Worm (Caenorhabditis elegans) whole organism, dauer: ENCODE measurements around the gene srz-97.

Experiments used
- unc-62 ChIP-seq: sonication (generic microtip); optimal IDR thresholded peaks from 2 replicates; lab custom pipeline; 2017; ENCODE audit warnings: missing biosample characterization, missing genetic modification reagents, missing genetic modification characterization

Gene srz-97

DNA sequence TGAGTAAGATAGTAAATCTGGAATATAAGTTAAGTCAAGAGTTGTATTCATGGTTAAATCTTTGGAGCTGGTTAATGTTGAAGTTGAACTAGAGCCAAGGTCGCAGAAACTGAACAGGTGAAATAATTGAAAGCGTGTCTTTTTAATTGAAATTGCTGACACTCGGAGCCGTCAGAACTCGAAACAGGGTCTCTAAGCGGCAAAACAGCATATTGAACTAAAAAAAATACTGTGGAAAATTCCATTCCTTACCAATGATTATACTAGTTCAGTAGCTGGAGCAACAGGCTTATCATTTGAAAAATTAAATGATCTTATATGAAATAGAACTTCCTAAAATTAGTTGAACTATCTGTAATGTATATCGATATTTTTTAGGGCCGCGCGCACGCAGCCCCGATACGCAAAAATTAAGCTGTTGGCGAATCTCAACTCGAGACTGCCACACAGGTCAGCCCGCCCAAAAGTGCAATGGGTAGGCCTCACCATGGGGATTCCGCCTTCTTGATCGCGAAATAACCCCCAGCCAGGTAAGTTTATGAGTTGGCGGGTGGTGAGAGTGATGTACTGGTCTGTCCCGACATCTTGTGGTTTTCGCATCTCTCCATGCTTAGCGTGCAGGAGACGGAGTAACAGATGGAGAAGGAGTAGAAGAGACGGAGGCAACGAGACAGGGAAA, at the start of gene srz-97:
Gene srz-97 (minus strand): TSS at position 51 of the 679 bp plus-strand sequence.
- TF ChIP-seq unc-62 (GFP tag; lab: Kevin White, UChicago) = no peak

DNA sequence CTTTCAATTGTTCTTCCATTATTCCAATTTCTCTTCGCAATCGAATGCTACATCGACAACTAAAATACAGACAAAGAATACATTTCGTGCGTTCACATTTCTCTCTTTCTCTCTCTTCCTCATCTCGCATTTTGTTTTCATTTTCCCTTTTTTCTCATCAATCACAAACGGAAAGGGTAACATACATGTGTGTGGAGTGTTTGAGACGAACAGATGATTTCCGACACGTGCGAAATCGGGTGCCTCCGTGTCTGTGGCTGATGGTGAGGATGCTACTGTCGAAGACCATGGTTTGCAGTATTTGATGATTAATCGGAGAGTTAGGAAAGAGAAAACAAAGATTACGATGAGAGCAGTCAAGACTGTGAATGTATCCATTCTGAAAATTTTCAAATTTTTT, 42.7 kb upstream of the srz-97 start, which contains the start of gene R02D5.9:
Gene R02D5.9 (minus strand): TSS at position 378 of the 400 bp plus-strand sequence.
- no peak for TF ChIP-seq unc-62 (GFP tag; lab: Kevin White, UChicago)

DNA sequence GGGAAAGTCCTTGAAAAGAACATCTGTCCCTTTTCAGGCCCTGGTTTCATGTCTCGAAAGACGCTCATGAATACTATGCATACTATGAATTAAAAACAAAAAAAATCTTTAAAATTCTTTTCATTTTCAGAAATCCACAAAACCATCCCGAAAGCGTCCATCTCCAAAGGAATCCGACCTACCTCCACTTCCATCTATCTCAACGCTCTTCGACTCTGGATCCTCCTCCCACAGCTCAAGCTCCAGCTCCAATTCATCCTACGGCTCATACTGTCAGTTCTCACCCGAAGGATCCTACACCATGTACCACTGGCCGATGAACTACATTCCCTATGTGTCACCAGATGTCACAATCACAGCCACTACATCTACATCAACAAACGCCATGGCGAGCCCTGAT, 40.5 kb upstream of the srz-97 start:
- TF ChIP-seq unc-62 (GFP tag; lab: Kevin White, UChicago) = no peak

DNA sequence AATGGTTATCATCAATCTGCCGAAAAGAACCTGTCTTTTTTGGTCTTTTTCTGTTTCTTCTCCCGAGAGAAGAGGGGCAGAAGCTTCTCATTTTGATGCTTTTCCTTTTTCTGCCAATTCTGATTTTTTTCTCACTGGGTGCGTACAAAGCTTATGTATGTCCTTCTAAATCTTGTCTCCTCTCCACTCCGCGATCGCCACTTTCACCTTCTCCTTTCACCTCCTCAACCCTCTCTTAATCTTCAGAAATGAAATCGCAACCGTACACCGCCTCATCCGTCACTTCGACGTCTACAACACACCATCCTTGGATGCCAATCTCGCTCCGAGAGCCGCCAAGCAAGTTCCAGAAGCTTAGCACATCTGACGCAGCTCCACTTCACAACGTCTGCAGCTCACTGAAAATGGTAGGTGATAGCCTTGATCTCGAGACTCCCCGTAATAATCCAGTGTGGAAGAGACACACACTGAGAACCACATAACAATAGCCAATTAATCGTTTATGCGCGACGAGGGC, 40.0 kb upstream of the srz-97 start, which contains the start of gene R02D5.1:
Gene R02D5.1 (plus strand): TSS at position 245 of the 517 bp plus-strand sequence.
- no peak for TF ChIP-seq unc-62 (GFP tag; lab: Kevin White, UChicago)

DNA sequence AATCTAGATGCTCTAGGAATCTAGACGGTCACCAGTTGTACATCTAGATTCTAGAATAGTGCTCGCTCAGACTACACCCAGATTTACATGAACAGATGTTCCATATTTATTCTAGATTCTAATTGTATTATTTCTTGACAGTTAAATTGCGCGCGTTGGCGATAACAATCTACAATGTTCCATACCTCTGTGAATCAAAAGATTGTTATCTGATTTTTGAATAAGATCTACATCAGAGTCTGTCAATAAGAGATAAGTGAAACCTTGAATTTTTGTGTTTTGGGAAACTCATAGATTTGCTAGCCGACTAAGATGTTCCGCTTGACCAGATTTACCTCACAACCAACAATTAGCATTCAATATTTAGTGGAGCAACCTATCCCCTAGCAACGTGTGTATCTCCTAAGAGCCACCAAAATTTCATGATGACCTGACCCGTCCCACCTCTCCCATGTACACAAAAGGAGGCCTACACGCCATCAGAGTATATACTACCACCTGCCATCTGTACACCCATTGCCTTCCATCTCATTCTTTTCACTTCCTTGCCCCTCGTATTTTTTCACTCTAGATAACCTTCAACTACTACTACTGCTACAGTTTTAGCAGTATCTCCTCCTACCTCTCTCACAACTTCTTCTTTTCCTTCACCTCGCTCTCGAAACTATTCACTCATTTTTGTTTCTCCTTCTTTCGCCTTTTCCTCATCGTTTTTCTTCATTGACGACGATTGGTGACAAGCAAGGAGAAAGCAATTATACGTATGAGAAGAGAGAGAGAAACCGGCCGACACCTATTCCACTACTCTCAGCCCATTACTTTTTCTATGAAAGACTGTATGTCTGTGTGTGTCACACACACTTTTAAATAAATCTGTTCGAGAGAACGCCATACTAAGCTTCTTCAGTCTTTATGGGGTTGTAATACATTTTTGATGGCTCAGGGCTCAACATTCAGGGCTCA, 38.9 kb upstream of the srz-97 start:
- no peak for TF ChIP-seq unc-62 (GFP tag; lab: Kevin White, UChicago)

DNA sequence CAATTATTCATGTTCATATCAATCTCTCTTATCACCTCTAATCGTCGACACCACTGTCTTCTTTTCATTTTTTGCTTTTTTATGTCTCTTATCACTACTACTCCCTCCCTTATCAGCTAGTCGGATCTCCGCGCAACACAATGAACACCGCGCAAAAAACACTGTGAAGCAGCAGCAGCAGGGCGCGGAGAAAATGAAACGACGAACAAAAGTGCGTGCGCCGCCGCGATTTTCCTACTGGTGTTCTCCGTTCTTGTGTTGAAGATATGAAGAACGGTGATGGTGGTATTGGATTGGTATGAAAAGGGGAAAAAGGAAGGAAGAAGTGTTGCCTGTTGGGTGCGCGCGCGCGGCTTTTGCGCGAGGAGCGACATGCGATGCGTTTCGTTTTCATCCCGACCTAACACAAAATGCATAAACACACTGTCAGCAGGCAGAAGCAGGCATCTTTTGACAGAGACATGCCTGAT, 37.7 kb upstream of the srz-97 start:
- TF ChIP-seq unc-62 (GFP tag; lab: Kevin White, UChicago) = no peak

DNA sequence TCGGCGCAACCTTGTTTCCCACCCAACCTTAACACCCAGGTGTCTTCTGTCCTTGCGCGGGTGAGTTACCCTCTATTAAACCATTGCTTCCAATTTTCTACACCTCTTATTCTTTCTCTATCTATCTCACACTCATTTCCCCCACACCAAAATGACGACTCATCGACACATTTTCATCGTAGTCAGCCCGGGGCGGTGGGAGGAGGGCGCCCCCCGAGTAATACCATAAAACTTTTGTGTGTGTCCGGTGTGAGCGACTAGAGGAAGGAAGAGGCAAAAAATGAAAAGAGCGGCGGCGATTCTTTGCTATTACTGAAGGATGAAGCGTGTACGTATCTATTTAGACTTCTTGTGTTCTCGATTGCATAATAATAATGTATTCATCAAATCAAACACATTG, 36.7 kb upstream of the srz-97 start:
- no peak for TF ChIP-seq unc-62 (GFP tag; lab: Kevin White, UChicago)

DNA sequence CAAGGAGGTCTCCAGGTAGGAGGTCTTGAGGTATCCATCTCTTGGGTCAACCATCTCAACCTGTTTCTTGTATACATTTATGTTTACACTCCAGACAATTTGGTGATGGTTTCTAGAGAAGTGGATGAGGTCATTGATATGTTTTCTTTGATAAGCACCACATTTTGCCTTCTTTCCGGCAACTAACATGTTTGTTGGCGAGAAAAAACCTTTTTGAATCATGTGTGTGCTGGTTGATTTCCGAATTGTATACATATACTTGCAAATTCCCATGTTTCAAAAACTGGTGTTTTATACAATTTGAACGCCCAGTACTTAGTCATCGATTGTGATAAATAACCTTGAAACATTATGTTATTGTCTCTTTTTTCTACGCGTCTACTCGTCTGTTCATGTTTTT, 36.1 kb upstream of the srz-97 start:
- TF ChIP-seq unc-62 (GFP tag; lab: Kevin White, UChicago) = no peak

DNA sequence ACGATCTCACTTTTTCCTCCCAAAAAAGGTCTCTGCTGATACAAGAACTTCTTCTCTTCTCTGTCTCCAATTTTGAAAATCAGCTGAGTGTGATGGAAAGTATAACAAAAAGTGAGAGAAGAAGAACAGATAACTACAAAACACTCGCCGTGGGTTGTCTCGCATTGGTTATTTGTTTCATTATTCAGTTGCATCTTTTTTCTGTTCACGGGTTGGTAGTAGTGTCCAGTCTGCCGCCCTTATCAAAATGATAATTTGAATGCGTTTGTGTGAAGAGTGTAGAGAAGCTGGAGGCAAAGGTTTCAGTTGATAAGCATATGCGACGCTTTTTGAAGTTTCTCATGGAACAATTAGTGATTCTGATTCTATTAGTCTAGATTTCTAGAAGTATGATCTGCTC, 35.0 kb upstream of the srz-97 start:
- TF ChIP-seq unc-62 (GFP tag; lab: Kevin White, UChicago) = no peak

DNA sequence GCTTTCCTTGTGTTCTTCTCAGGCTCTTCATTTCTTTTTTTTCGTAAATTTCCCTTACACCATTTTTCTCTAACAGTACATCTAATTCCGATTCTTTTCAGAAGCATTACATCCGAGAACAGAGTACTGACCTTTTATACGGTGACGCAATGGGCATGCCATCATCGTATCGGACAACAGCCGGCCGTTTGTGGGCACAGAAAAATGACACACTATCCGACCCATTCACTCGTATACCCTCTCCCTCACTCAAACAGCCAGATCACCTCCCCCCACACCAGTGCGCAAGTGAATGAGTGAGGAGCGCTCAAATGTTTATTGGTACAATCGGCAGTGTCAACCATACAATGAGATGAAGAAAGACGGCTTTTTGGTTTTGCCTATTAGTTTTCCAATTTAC, 33.1 kb upstream of the srz-97 start, which contains the start of gene R02D5.24:
Gene R02D5.24 (plus strand): TSS at position 205 of the 400 bp plus-strand sequence.
- no peak for TF ChIP-seq unc-62 (GFP tag; lab: Kevin White, UChicago)

DNA sequence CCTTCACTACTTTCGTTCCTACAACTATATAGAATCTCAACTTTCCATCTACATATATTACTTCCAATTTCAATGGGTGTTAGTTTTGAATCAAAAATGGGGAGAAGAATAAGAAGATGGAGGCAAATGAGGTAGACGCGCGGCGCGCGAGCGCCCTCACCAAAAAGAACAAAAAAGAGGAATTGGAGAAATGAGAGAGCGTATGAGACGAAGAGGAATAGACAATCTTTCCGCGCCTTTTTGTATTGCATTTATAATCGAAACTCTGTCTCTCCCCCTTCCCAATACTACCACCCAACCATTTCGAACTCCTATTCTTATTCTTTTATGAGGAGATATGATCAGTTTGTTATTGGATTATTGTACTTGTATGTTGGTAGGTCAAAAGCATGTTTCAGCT, 32.5 kb upstream of the srz-97 start:
- no peak for TF ChIP-seq unc-62 (GFP tag; lab: Kevin White, UChicago)

DNA sequence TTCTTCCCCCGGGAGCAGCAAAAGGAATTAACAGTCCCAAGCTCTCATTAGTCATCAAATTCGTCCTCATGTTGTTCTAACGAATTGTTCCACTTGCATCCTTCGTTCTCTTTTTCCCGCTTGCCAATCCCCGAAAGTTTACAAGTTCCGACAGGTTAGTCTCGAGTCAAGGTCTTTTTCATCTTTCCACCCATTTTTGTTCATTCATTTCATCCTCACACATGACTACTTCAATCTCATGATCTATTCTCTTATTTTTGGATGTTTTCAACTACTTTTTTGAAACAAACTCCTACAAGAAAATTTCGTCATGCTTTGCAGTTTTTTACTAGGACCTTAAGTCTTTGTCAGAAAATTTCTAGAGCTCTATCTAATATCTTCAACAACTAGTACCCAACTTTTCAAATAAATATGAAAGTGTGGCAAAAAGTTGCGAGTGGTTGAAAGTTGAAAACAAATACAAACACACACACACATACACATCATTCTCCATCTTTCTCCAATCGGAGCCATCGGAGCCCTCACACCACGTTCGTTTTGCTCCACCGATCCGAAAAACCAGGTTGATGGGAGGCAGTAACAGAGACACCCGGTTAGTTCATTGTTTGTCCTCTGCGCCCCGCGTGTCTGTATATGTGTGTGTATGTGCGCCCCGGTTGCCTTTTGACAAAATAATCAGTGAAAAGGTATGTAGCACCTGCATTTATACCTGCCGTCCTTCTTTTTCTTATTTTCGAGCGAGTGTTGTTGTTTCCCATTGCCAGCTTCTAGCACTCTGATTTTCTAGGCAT, 31.2 kb upstream of the srz-97 start:
- TF ChIP-seq unc-62 (GFP tag; lab: Kevin White, UChicago) = no peak

DNA sequence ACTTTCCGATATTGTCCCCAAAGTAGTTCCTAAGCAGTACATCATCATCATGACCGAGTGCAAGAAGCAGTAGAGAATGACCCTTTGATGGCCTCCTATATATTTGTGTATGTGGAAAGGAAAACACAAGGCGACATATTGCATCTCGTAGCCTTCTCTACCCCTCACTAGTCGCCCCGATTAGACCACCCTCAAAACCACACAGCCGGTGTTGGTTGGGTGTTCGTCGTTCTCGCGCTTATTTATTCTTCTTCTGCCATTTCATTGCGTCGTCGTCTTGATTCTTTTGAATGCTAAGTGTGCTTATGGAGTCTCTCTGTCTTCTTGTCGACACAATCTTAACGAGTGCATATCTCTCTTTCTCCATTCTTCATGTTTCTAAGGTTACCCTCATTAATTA, 30.2 kb upstream of the srz-97 start:
- no peak for TF ChIP-seq unc-62 (GFP tag; lab: Kevin White, UChicago)

DNA sequence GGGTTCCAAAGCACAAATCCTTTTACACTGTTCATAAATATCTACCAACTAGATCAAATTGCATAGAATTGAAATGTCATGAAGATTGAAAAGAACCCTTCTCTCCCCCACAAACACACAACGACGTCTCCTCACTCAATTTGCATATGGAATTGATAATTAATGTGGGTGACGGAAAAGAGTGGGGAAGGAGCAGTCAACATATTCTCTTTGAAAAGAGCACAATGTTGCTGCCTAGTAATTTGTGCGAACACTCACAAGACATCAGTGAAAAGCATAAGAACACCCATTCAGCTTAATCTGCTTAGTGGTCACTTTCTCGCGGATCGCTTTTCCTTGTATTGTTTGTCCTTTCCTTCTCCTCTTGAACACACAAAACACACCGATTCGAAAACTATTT, 28.4 kb upstream of the srz-97 start:
- no peak for TF ChIP-seq unc-62 (GFP tag; lab: Kevin White, UChicago)

DNA sequence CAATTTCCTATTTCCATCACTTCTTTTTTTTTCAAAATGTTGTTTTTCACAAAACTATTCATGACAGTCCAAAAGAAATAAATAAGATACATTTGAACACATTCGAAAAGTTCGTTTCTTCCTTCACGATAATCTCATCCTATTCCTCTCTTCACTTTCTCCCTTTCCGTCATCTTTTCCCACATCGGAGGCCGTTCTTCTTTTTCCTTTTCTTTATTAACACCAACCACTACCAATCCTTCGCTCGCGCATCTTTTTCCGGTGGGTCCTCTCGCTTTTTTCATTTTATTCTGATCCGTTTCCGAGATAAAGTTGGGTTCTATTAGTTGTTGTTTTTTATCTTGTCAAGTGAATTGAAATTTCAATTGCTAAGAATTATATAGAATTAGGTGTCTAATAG, 27.4 kb upstream of the srz-97 start:
- TF ChIP-seq unc-62 (GFP tag; lab: Kevin White, UChicago) = no peak
